Fruit fly (Drosophila melanogaster) whole organism, embryonic: ENCODE data around the gene CG15543.

Experiments
- Awh ChIP-seq: fragments of 200-800 bp; sonication (Bioruptor generic); IDR thresholded peaks from 2 replicates; pipeline ENCODE4, ENCODE4 v1.3.6; 2022; ENCODE audit warnings: missing biosample characterization, missing genetic modification characterization
- Bdp1 ChIP-seq: fragments of 200-800 bp; sonication (Bioruptor generic); optimal IDR thresholded peaks from 3 replicates; lab custom pipeline; 2016; ENCODE audit warnings: missing biosample characterization, missing genetic modification characterization
- Blimp-1 ChIP-seq: fragments of 200-800 bp; sonication (Bioruptor generic); optimal IDR thresholded peaks from 3 replicates; lab custom pipeline; 2018; ENCODE audit warnings: missing biosample characterization, missing genetic modification characterization, mild to moderate bottlenecking, moderate library complexity, missing genetic modification reagents
- BtbVII ChIP-seq: fragments of 200-800 bp; sonication (Bioruptor generic); optimal IDR thresholded peaks from 3 replicates; lab custom pipeline; 2017; ENCODE audit warnings: missing biosample characterization, mild to moderate bottlenecking, missing genetic modification characterization
- Bteb2 ChIP-seq: fragments of 200-800 bp; sonication (Bioruptor generic); optimal IDR thresholded peaks from 2 replicates; lab custom pipeline; 2016; ENCODE audit warnings: missing biosample characterization, missing genetic modification characterization
- CG11247 ChIP-seq: fragments of 200-800 bp; sonication (Bioruptor generic); IDR thresholded peaks from 2 replicates; pipeline ENCODE4 v1.3.6; 2022; ENCODE audit warnings: missing biosample characterization, missing genetic modification characterization
- CG12659 ChIP-seq: fragments of 200-800 bp; sonication (Bioruptor generic); optimal IDR thresholded peaks from 3 replicates; lab custom pipeline; 2017; ENCODE audit warnings: mild to moderate bottlenecking, missing biosample characterization, missing genetic modification reagents, missing genetic modification characterization
- CG14710 ChIP-seq: fragments of 200-800 bp; sonication (Bioruptor generic); optimal IDR thresholded peaks from 3 replicates; lab custom pipeline; 2019; ENCODE audit warnings: missing biosample characterization, mild to moderate bottlenecking, missing genetic modification characterization, moderate library complexity
- CG17385 ChIP-seq: fragments of 200-800 bp; sonication (Bioruptor generic); optimal IDR thresholded peaks from 3 replicates; lab custom pipeline; 2018; ENCODE audit warnings: missing biosample characterization, mild to moderate bottlenecking, missing genetic modification characterization
- CG17829 ChIP-seq: fragments of 200-800 bp; optimal IDR thresholded peaks from 2 replicates; lab custom pipeline; 2019; ENCODE audit warnings: missing biosample characterization, mild to moderate bottlenecking, missing genetic modification characterization, moderate library complexity
- CG18262 ChIP-seq: fragments of 200-800 bp; optimal IDR thresholded peaks from 3 replicates; lab custom pipeline; 2019; ENCODE audit warnings: missing biosample characterization, mild to moderate bottlenecking, missing genetic modification characterization, moderate library complexity
- CG18619 ChIP-seq: fragments of 200-800 bp; sonication (Bioruptor generic); optimal IDR thresholded peaks from 3 replicates; lab custom pipeline; 2017; ENCODE audit warnings: missing biosample characterization, mild to moderate bottlenecking, missing genetic modification characterization
- CG2202 ChIP-seq: fragments of 200-800 bp; sonication (Bioruptor generic); optimal IDR thresholded peaks from 2 replicates; lab custom pipeline; 2018; ENCODE audit warnings: missing biosample characterization, mild to moderate bottlenecking, missing genetic modification characterization
- CG2712 ChIP-seq: fragments of 200-800 bp; optimal IDR thresholded peaks from 3 replicates; lab custom pipeline; 2019; ENCODE audit warnings: missing biosample characterization, mild to moderate bottlenecking, missing genetic modification characterization, moderate library complexity
- CG3065 ChIP-seq: fragments of 200-800 bp; sonication (Bioruptor generic); optimal IDR thresholded peaks from 2 replicates; lab custom pipeline; 2016; ENCODE audit warnings: missing biosample characterization, missing genetic modification characterization
- CG4707 ChIP-seq: fragments of 200-800 bp; sonication (Bioruptor generic); optimal IDR thresholded peaks from 2 replicates; lab custom pipeline; 2018; ENCODE audit warnings: missing biosample characterization, mild to moderate bottlenecking, missing genetic modification characterization, moderate library complexity
- CG4854 ChIP-seq: fragments of 200-800 bp; sonication (Bioruptor generic); optimal IDR thresholded peaks from 2 replicates; lab custom pipeline; 2016; ENCODE audit warnings: missing biosample characterization, missing genetic modification characterization, inconsistent platforms
- CG7556 ChIP-seq: fragments of 200-800 bp; sonication (Bioruptor generic); optimal IDR thresholded peaks from 2 replicates; lab custom pipeline; 2017; ENCODE audit warnings: missing biosample characterization, mild to moderate bottlenecking, missing genetic modification characterization
- CG7786 ChIP-seq: fragments of 200-800 bp; sonication (Bioruptor generic); optimal IDR thresholded peaks from 2 replicates; lab custom pipeline; 2016; ENCODE audit warnings: missing biosample characterization, missing genetic modification characterization
- CG8290 ChIP-seq, 3 experiments: fragments of 200-800 bp; sonication (Bioruptor generic); optimal IDR thresholded peaks; 2 replicates each; lab custom pipeline; 2016 to 2019; ENCODE audit warnings: missing biosample characterization in 3 of 3, missing genetic modification characterization in 3 of 3, mild to moderate bottlenecking in 2 of 3, moderate library complexity in 1 of 3
- CG8765 ChIP-seq: fragments of 200-800 bp; sonication (Bioruptor generic); IDR thresholded peaks from 2 replicates; pipeline ENCODE4 v1.3.6; 2022; ENCODE audit warnings: missing biosample characterization, missing genetic modification characterization
- CG9797 ChIP-seq: fragments of 200-800 bp; sonication (Bioruptor generic); optimal IDR thresholded peaks from 3 replicates; lab custom pipeline; 2018; ENCODE audit warnings: missing biosample characterization, mild to moderate bottlenecking, missing genetic modification characterization
- CG9876 ChIP-seq: fragments of 200-800 bp; sonication (Bioruptor generic); optimal IDR thresholded peaks from 2 replicates; lab custom pipeline; 2016; ENCODE audit warnings: missing biosample characterization, missing genetic modification characterization
- D ChIP-seq, 2 experiments: fragments of 200-800 bp in 1 of 2; fragments of >200 bp in 1 of 2; sonication (Bioruptor generic) in 1 of 2; optimal IDR thresholded peaks; 2 replicates in 1 of 2; 3 replicates in 1 of 2; lab custom pipeline; 2017; ENCODE audit warnings: mild to moderate bottlenecking in 1 of 2, missing biosample characterization in 1 of 2, missing genetic modification characterization in 1 of 2, missing genetic modification reagents in 1 of 2
- D19B ChIP-seq: fragments of 200-800 bp; sonication (Bioruptor generic); optimal IDR thresholded peaks from 2 replicates; lab custom pipeline; 2017; ENCODE audit warnings: missing biosample characterization, mild to moderate bottlenecking, missing genetic modification characterization
- H2.0 ChIP-seq: fragments of 200-800 bp; sonication (Bioruptor generic); IDR thresholded peaks from 2 replicates; pipeline ENCODE4 v1.3.6; 2022; ENCODE audit warnings: missing biosample characterization, missing genetic modification characterization
- HLHmδ ChIP-seq: fragments of 200-800 bp; sonication (Bioruptor generic); optimal IDR thresholded peaks from 2 replicates; lab custom pipeline; 2018; ENCODE audit warnings: missing biosample characterization, mild to moderate bottlenecking, missing genetic modification characterization, moderate library complexity
- HmgZ ChIP-seq: fragments of 200-800 bp; sonication (Bioruptor generic); optimal IDR thresholded peaks from 2 replicates; lab custom pipeline; 2018; ENCODE audit warnings: missing biosample characterization, mild to moderate bottlenecking, missing genetic modification characterization
- Nf-YA ChIP-seq: fragments of 200-800 bp; sonication (Bioruptor generic); IDR thresholded peaks from 2 replicates; pipeline ENCODE4 v1.3.6; 2022; ENCODE audit warnings: missing biosample characterization, missing genetic modification characterization
- Oli ChIP-seq: fragments of 200-800 bp; sonication (Bioruptor generic); optimal IDR thresholded peaks from 2 replicates; lab custom pipeline; 2018; ENCODE audit warnings: missing biosample characterization, mild to moderate bottlenecking, missing genetic modification characterization, moderate library complexity
- Ptx1 ChIP-seq: fragments of 200-800 bp; sonication (Bioruptor generic); IDR thresholded peaks from 2 replicates; pipeline ENCODE4 v1.3.6; 2022; ENCODE audit warnings: missing biosample characterization, missing genetic modification characterization
- Sox100B ChIP-seq: fragments of 200-800 bp; sonication (Bioruptor generic); optimal IDR thresholded peaks from 3 replicates; lab custom pipeline; 2018; ENCODE audit warnings: missing biosample characterization, mild to moderate bottlenecking, missing genetic modification characterization
- Sox102F ChIP-seq: fragments of 200-800 bp; sonication (Bioruptor generic); optimal IDR thresholded peaks from 2 replicates; lab custom pipeline; 2018; ENCODE audit warnings: missing biosample characterization, mild to moderate bottlenecking, missing genetic modification characterization, moderate library complexity
- Ssrp ChIP-seq: fragments of 200-800 bp; sonication (Bioruptor generic); optimal IDR thresholded peaks from 2 replicates; lab custom pipeline; 2018; ENCODE audit warnings: missing biosample characterization, mild to moderate bottlenecking, missing genetic modification characterization, moderate library complexity
- Xbp1 ChIP-seq: fragments of 200-800 bp; sonication (Bioruptor generic); optimal IDR thresholded peaks from 3 replicates; lab custom pipeline; 2016; ENCODE audit warnings: missing biosample characterization, mild to moderate bottlenecking, missing genetic modification characterization
- az2 ChIP-seq: fragments of 200-800 bp; sonication (Bioruptor generic); optimal IDR thresholded peaks from 3 replicates; lab custom pipeline; 2016; ENCODE audit warnings: missing biosample characterization, missing genetic modification characterization
- danr ChIP-seq: fragments of 200-800 bp; sonication (Bioruptor generic); IDR thresholded peaks from 2 replicates; pipeline ENCODE4 v1.3.6; 2022; ENCODE audit warnings: missing biosample characterization, missing genetic modification characterization
- dati ChIP-seq: fragments of 200-800 bp; sonication (Bioruptor generic); IDR thresholded peaks from 2 replicates; pipeline ENCODE4 v1.3.6; 2022; ENCODE audit warnings: missing biosample characterization, missing genetic modification characterization
- dmrt99B ChIP-seq: fragments of 200-800 bp; sonication (Bioruptor generic); optimal IDR thresholded peaks from 2 replicates; lab custom pipeline; 2018; ENCODE audit warnings: missing biosample characterization, mild to moderate bottlenecking, missing genetic modification characterization, moderate library complexity
- ewg ChIP-seq: fragments of 200-800 bp; sonication (Bioruptor generic); optimal IDR thresholded peaks from 3 replicates; lab custom pipeline; 2017; ENCODE audit warnings: mild to moderate bottlenecking, missing biosample characterization, missing genetic modification reagents, missing genetic modification characterization
- ftz-f1 ChIP-seq: fragments of 200-800 bp; sonication (Bioruptor generic); optimal IDR thresholded peaks from 2 replicates; lab custom pipeline; 2016; ENCODE audit warnings: missing biosample characterization, missing genetic modification characterization
- gce ChIP-seq: fragments of 200-800 bp; sonication (Bioruptor generic); IDR thresholded peaks from 3 replicates; pipeline ENCODE4 v1.3.6; 2022; ENCODE audit warnings: missing biosample characterization, missing genetic modification characterization
- grau ChIP-seq: fragments of 200-800 bp; optimal IDR thresholded peaks from 3 replicates; lab custom pipeline; 2019; ENCODE audit warnings: missing biosample characterization, mild to moderate bottlenecking, missing genetic modification characterization, moderate library complexity
- lab ChIP-seq: fragments of 200-800 bp; sonication (Bioruptor generic); optimal IDR thresholded peaks from 3 replicates; lab custom pipeline; 2017; ENCODE audit warnings: missing biosample characterization, missing genetic modification characterization, mild to moderate bottlenecking, moderate library complexity, missing genetic modification reagents
- phol ChIP-seq: fragments of 200-800 bp; sonication (Bioruptor generic); optimal IDR thresholded peaks from 3 replicates; lab custom pipeline; 2018; ENCODE audit warnings: missing biosample characterization, mild to moderate bottlenecking, missing genetic modification characterization, moderate library complexity
- scrt ChIP-seq: fragments of 200-800 bp; sonication (Bioruptor generic); optimal IDR thresholded peaks from 2 replicates; lab custom pipeline; 2018; ENCODE audit warnings: missing biosample characterization, mild to moderate bottlenecking, missing genetic modification characterization, moderate library complexity
- unpg ChIP-seq: fragments of 200-800 bp; sonication (Bioruptor generic); optimal IDR thresholded peaks from 3 replicates; lab custom pipeline; 2018; ENCODE audit warnings: missing biosample characterization, mild to moderate bottlenecking, missing genetic modification characterization, moderate library complexity
- vvl ChIP-seq: fragments of 200-800 bp; sonication (Bioruptor generic); IDR thresholded peaks from 2 replicates; pipeline ENCODE4 v1.3.6; 2022; ENCODE audit warnings: missing biosample characterization, missing genetic modification characterization
- zf30C ChIP-seq: fragments of 200-800 bp; sonication (Bioruptor generic); optimal IDR thresholded peaks from 3 replicates; lab custom pipeline; 2018; ENCODE audit warnings: missing biosample characterization, mild to moderate bottlenecking, missing genetic modification characterization

The CG15543 gene

dm6 chr3R:30734576-30734975 lies 8.1 kb upstream of the CG15543 start (continued):
- TF ChIP-seq Oli (tag; lab: Kevin White, UChicago) (peak; percentile 46), danr (GFP tag; lab: Robert Waterston, UW) (no peak), dati (GFP tag; lab: Robert Waterston, UW) (no peak), H2.0 (GFP tag; lab: Robert Waterston, UW) (peak; percentile 37; the same call in 1 of the 2 replicates), CG8765 (GFP tag; lab: Robert Waterston, UW) (no peak), BtbVII (no peak), CG8290 (GFP tag; optimal IDR thresholded peaks at IDR 0.05; lab: Kevin White, UChicago) (no peak), CG8290 (tag; optimal IDR thresholded peaks at IDR 0.05; lab: Kevin White, UChicago) (no peak), grau (peak; percentile 53), ftz-f1 (no peak), D (optimal IDR thresholded peaks at IDR 0.05; lab: Kevin White, UChicago) (no peak), D (GFP tag; optimal IDR thresholded peaks at IDR 0.05; lab: Kevin White, UChicago) (peak; percentile 50), scrt (GFP tag; lab: Kevin White, UChicago) (no peak), CG7556 (peak; percentile 42), CG4707 (no peak), lab (GFP tag; lab: Kevin White, UChicago) (peak; percentile 5), ewg (GFP tag; lab: Kevin White, UChicago) (peak; percentile 3), CG7786 (GFP tag; lab: Kevin White, UChicago) (no peak), Nf-YA (0 out of 2 replicates have a peak, but pooled peaks have one; percentile 13), Bdp1 (no peak), Bteb2 (GFP tag; lab: Kevin White, UChicago) (no peak), HmgZ (tag; lab: Kevin White, UChicago) (no peak), Sox102F (GFP tag; lab: Kevin White, UChicago) (peak; percentile 45), Sox100B (peak; percentile 13), CG9876 (no peak), CG14710 (tag; lab: Kevin White, UChicago) (peak; percentile 53), az2 (GFP tag; lab: Kevin White, UChicago) (peak; percentile 38), CG2712 (peak; percentile 76), CG12659 (GFP tag; lab: Kevin White, UChicago) (no peak), CG2202 (peak; percentile 7), CG3065 (GFP tag; lab: Kevin White, UChicago) (peak; percentile 12), zf30C (peak; percentile 12), Awh (GFP tag; lab: Robert Waterston, UW) (no peak), CG18262 (tag; lab: Kevin White, UChicago) (peak; percentile 75), CG17385 (GFP tag; lab: Kevin White, UChicago) (no peak), CG11247 (GFP tag; lab: Robert Waterston, UW) (no peak), D19B (no peak), Ptx1 (GFP tag; lab: Robert Waterston, UW) (0 out of 2 replicates have a peak, but pooled peaks have one; percentile 43), vvl (peak; percentile 52), gce (GFP tag; lab: Robert Waterston, UW) (0 out of 3 replicates have a peak, but pooled peaks have one; percentile 35), Ssrp (tag; lab: Kevin White, UChicago) (peak; percentile 49), unpg (peak; percentile 46), Blimp-1 (peak; percentile 52), CG18619 (GFP tag; lab: Kevin White, UChicago) (no peak), CG17829 (peak; percentile 57), CG9797 (GFP tag; lab: Kevin White, UChicago) (no peak), CG4854 (GFP tag; lab: Kevin White, UChicago) (no peak), dmrt99B (tag; lab: Kevin White, UChicago) (peak; percentile 44), HLHmδ (GFP tag; lab: Kevin White, UChicago) (no peak), phol (tag; lab: Kevin White, UChicago) (peak; percentile 55), Xbp1 (GFP tag; lab: Kevin White, UChicago) (peak; percentile 32)
